Worm (Caenorhabditis elegans) whole organism, L1 larva: ENCODE measurements around the gene srd-5.

Experiments
- C34B4.2 ChIP-seq: sonication (generic microtip); optimal IDR thresholded peaks from 2 replicates; lab custom pipeline; 2017; ENCODE audit warnings: mild to moderate bottlenecking, missing genetic modification characterization, missing compliant biosample characterization
- Y116A8C.19 ChIP-seq: sonication (generic microtip); optimal IDR thresholded peaks from 2 replicates; lab custom pipeline; 2016; ENCODE audit warnings: missing compliant biosample characterization, missing genetic modification characterization, borderline replicate concordance
- aha-1 ChIP-seq: fragments of 150-350 bp; optimal IDR thresholded peaks from 2 replicates; lab custom pipeline; 2014; ENCODE audit warnings: missing biosample characterization, missing genetic modification characterization
- alr-1 ChIP-seq: fragments of 200-800 bp; sonication (Bioruptor generic); optimal IDR thresholded peaks from 2 replicates; lab custom pipeline; 2018; ENCODE audit warnings: borderline replicate concordance, mild to moderate bottlenecking, missing genetic modification characterization, missing compliant biosample characterization
- aly-2 ChIP-seq: fragments of 150-350 bp; optimal IDR thresholded peaks from 2 replicates; lab custom pipeline; 2014; ENCODE audit warnings: missing biosample characterization, missing genetic modification characterization
- ama-1 ChIP-seq: fragments of 150-350 bp; optimal IDR thresholded peaks from 2 replicates; lab custom pipeline; 2014
- ceh-88 ChIP-seq: fragments of 200-800 bp; sonication (Bioruptor generic); IDR thresholded peaks from 2 replicates; pipeline ENCODE4 v1.3.6; 2022; ENCODE audit warnings: missing genetic modification characterization, missing compliant biosample characterization
- ceh-90 ChIP-seq: sonication (generic microtip); optimal IDR thresholded peaks from 2 replicates; lab custom pipeline; 2016; ENCODE audit warnings: missing genetic modification characterization, missing compliant biosample characterization
- dpl-1 ChIP-seq, 3 experiments: fragments of 150-350 bp in 2 of 3; sonication (generic microtip) in 1 of 3; optimal IDR thresholded peaks; 2 replicates each; lab custom pipeline; 2014 to 2017; ENCODE audit warnings: missing biosample characterization in 3 of 3, missing genetic modification characterization in 3 of 3, missing genetic modification reagents in 3 of 3
- dsc-1 ChIP-seq: sonication (generic microtip); optimal IDR thresholded peaks from 2 replicates; lab custom pipeline; 2016; ENCODE audit warnings: mild to moderate bottlenecking, missing genetic modification characterization, missing compliant biosample characterization
- efl-1 ChIP-seq, 4 experiments: fragments of 150-350 bp; optimal IDR thresholded peaks in 3 of 4; peaks in 1 of 4; 1 replicate in 1 of 4; 2 replicates in 3 of 4; lab custom pipeline; 2014; ENCODE audit warnings: missing biosample characterization in 2 of 4, missing genetic modification characterization in 2 of 4, missing genetic modification reagents in 2 of 4
- egl-13 ChIP-seq: sonication (generic microtip); optimal IDR thresholded peaks from 2 replicates; lab custom pipeline; 2016; ENCODE audit warnings: missing genotype, missing genetic modification reagents, missing genetic modification characterization, missing compliant biosample characterization
- fkh-8 ChIP-seq: sonication (generic microtip); optimal IDR thresholded peaks from 2 replicates; lab custom pipeline; 2016; ENCODE audit warnings: mild to moderate bottlenecking, missing genetic modification characterization, missing compliant biosample characterization
- fos-1 ChIP-seq: fragments of 150-350 bp; optimal IDR thresholded peaks from 2 replicates; lab custom pipeline; 2014; ENCODE audit warnings: missing biosample characterization, missing genetic modification characterization
- irx-1 ChIP-seq: sonication (generic microtip); optimal IDR thresholded peaks from 2 replicates; lab custom pipeline; 2016; ENCODE audit warnings: missing genetic modification characterization, missing compliant biosample characterization
- lin-13 ChIP-seq: fragments of 150-350 bp; optimal IDR thresholded peaks from 2 replicates; lab custom pipeline; 2014; ENCODE audit warnings: missing biosample characterization, missing genetic modification reagents, missing genetic modification characterization
- lin-14 ChIP-seq: fragments of 200-800 bp; sonication (Bioruptor generic); optimal IDR thresholded peaks from 2 replicates; lab custom pipeline; 2018; ENCODE audit warnings: mild to moderate bottlenecking, missing genetic modification characterization, moderate library complexity, missing compliant biosample characterization
- lin-35 ChIP-seq, 2 experiments: fragments of 150-350 bp; optimal IDR thresholded peaks; 2 replicates each; lab custom pipeline; 2014; ENCODE audit warnings: missing biosample characterization in 2 of 2, missing genetic modification characterization in 2 of 2, missing genetic modification reagents in 2 of 2
- nhr-19 ChIP-seq: fragments of 200-800 bp; sonication (Bioruptor generic); conservative IDR thresholded peaks from 2 replicates; pipeline ENCODE4 v1.3.6; 2022; ENCODE audit warnings: missing genetic modification characterization, missing compliant biosample characterization
- nhr-20 ChIP-seq: sonication (generic microtip); optimal IDR thresholded peaks from 2 replicates; lab custom pipeline; 2016; ENCODE audit warnings: mild to moderate bottlenecking, missing genetic modification characterization, missing compliant biosample characterization
- nhr-76 ChIP-seq: sonication (generic microtip); optimal IDR thresholded peaks from 2 replicates; lab custom pipeline; 2017; ENCODE audit warnings: missing biosample characterization, missing genetic modification characterization
- nhr-77 ChIP-seq: fragments of 150-350 bp; optimal IDR thresholded peaks from 2 replicates; lab custom pipeline; 2014; ENCODE audit warnings: missing biosample characterization, missing genetic modification characterization
- nhr-84 ChIP-seq: sonication (generic microtip); optimal IDR thresholded peaks from 2 replicates; lab custom pipeline; 2017; ENCODE audit warnings: missing biosample characterization, missing genetic modification characterization
- nhr-85 ChIP-seq: sonication (generic microtip); peaks from one replicate; lab custom pipeline; 2016; ENCODE audit warnings: missing genetic modification characterization, inconsistent platforms, missing compliant biosample characterization
- skn-1 ChIP-seq: fragments of 150-350 bp; optimal IDR thresholded peaks from 2 replicates; lab custom pipeline; 2014; ENCODE audit warnings: missing biosample characterization, missing genetic modification characterization
- snpc-4 ChIP-seq: fragments of 150-350 bp; optimal IDR thresholded peaks from 2 replicates; lab custom pipeline; 2014; ENCODE audit warnings: missing biosample characterization, missing genetic modification characterization
- snu-23 ChIP-seq: sonication (generic microtip); optimal IDR thresholded peaks from 2 replicates; lab custom pipeline; 2016; ENCODE audit warnings: missing genetic modification characterization, missing compliant biosample characterization
- sox-4 ChIP-seq: sonication (generic microtip); optimal IDR thresholded peaks from 2 replicates; lab custom pipeline; 2016; ENCODE audit warnings: missing genetic modification characterization, missing compliant biosample characterization
- sptf-1 ChIP-seq: fragments of 150-350 bp; optimal IDR thresholded peaks from 2 replicates; lab custom pipeline; 2014; ENCODE audit warnings: missing biosample characterization, missing genetic modification characterization
- tbx-2 ChIP-seq: sonication (generic microtip); optimal IDR thresholded peaks from 2 replicates; lab custom pipeline; 2016; ENCODE audit warnings: missing genetic modification characterization, missing compliant biosample characterization
- unc-130 ChIP-seq: fragments of 150-350 bp; optimal IDR thresholded peaks from 2 replicates; lab custom pipeline; 2017; ENCODE audit warnings: missing biosample characterization, missing genetic modification characterization, inconsistent platforms
- unc-62 ChIP-seq: fragments of 150-350 bp; optimal IDR thresholded peaks from 2 replicates; lab custom pipeline; 2014; ENCODE audit warnings: missing biosample characterization, missing genetic modification reagents, missing genetic modification characterization
- xbp-1 ChIP-seq: sonication (generic microtip); optimal IDR thresholded peaks from 2 replicates; lab custom pipeline; 2016; ENCODE audit warnings: missing genetic modification characterization, missing compliant biosample characterization
- zag-1 ChIP-seq: fragments of 150-350 bp; optimal IDR thresholded peaks from 2 replicates; lab custom pipeline; 2014; ENCODE audit warnings: missing biosample characterization, missing genetic modification characterization
- ztf-11 ChIP-seq, 2 experiments: sonication (generic microtip); optimal IDR thresholded peaks; 2 replicates each; lab custom pipeline; 2016 to 2017; ENCODE audit warnings: missing genetic modification characterization in 2 of 2, missing biosample characterization in 1 of 2, missing compliant biosample characterization in 1 of 2

Gene srd-5

ce11 chrIV:5645514-5646052 lies 28.8 kb downstream of the srd-5 start, which contains the start of the genes srd-8 and B0547.2:
Gene srd-8 (minus strand): TSS chrIV:5645614.
Gene B0547.2 (plus strand): TSS chrIV:5646002.
- TF ChIP-seq lin-35 (GFP tag; optimal IDR thresholded peaks at IDR 0.05; lab: Kevin White, UChicago) (no peak), ceh-88 (GFP tag; lab: Robert Waterston, UW) (no peak), C34B4.2 (tag; lab: Kevin White, UChicago) (no peak), unc-62 (GFP tag; lab: Kevin White, UChicago) (no peak), alr-1 (tag; lab: Kevin White, UChicago) (no peak), nhr-84 (tag; lab: Kevin White, UChicago) (no peak), nhr-20 (tag; lab: Kevin White, UChicago) (no peak), egl-13 (tag; lab: Kevin White, UChicago) (no peak), ztf-11 (tag; optimal IDR thresholded peaks at IDR 0.05; lab: Kevin White, UChicago) (no peak), aly-2 (tag; lab: Kevin White, UChicago) (no peak), lin-13 (no peak), skn-1 (no peak), snu-23 (no peak), xbp-1 (tag; lab: Kevin White, UChicago) (no peak), irx-1 (no peak), ceh-90 (tag; lab: Kevin White, UChicago) (no peak)

- TF ChIP-seq nhr-77 (tag; lab: Kevin White, UChicago) (no peak), dsc-1 (tag; lab: Kevin White, UChicago) (no peak), unc-130 (tag; lab: Kevin White, UChicago) (no peak), aha-1 (tag; lab: Kevin White, UChicago) (no peak), dpl-1 (GFP tag; optimal IDR thresholded peaks at IDR 0.05; lab: Kevin White, UChicago) (no peak), snu-23 (no peak), ama-1 (lab: Kevin White, UChicago) (no peak), fos-1 (no peak), Y116A8C.19 (tag; lab: Kevin White, UChicago) (no peak), lin-14 (no peak), efl-1 (optimal IDR thresholded peaks at IDR 0.05; lab: Kevin White, UChicago) (no peak), efl-1 (GFP tag; optimal IDR thresholded peaks at IDR 0.05 in 1 of 2; lab: Kevin White, UChicago) (no peak), ceh-88 (GFP tag; lab: Robert Waterston, UW) (no peak)
These were observed 38.8 kb downstream of the srd-5 start, which contains the start of gene srd-13 for ce11 chrIV:5635551-5635950. Gene srd-13 (minus strand): TSS chrIV:5635651.

ce11 chrIV:5632536-5632935 lies 41.8 kb downstream of the srd-5 start:
- no peak for TF ChIP-seq nhr-76 (tag; lab: Kevin White, UChicago)
- TF ChIP-seq sox-4 (tag; lab: Kevin White, UChicago), result no peak
- no peak for TF ChIP-seq tbx-2
- no peak for TF ChIP-seq nhr-19 (GFP tag; lab: Robert Waterston, UW)
- TF ChIP-seq nhr-85 (tag; lab: Kevin White, UChicago), result no peak
- no peak for TF ChIP-seq unc-62 (GFP tag; lab: Kevin White, UChicago)
- TF ChIP-seq ceh-88 (GFP tag; lab: Robert Waterston, UW), result no peak
- no peak for TF ChIP-seq ceh-90 (tag; lab: Kevin White, UChicago)

ce11 chrIV:5631628-5632027 lies 42.7 kb downstream of the srd-5 start, which contains the start of gene ttbk-8.2:
Gene ttbk-8.2 (plus strand): TSS chrIV:5631928.
- TF ChIP-seq sptf-1 (tag; lab: Kevin White, UChicago), result no peak

- TF ChIP-seq snpc-4 (tag; lab: Kevin White, UChicago) (no peak), zag-1 (no peak), fkh-8 (tag; lab: Kevin White, UChicago) (no peak), lin-14 (no peak)
These were observed 44.2 kb downstream of the srd-5 start, which contains the start of gene srd-12 for ce11 chrIV:5630156-5630555. Gene srd-12 (minus strand): TSS chrIV:5630256.
